Fruit fly (Drosophila melanogaster): ENCODE measurements around the gene CG33995.

The CG33995 gene

DNA sequence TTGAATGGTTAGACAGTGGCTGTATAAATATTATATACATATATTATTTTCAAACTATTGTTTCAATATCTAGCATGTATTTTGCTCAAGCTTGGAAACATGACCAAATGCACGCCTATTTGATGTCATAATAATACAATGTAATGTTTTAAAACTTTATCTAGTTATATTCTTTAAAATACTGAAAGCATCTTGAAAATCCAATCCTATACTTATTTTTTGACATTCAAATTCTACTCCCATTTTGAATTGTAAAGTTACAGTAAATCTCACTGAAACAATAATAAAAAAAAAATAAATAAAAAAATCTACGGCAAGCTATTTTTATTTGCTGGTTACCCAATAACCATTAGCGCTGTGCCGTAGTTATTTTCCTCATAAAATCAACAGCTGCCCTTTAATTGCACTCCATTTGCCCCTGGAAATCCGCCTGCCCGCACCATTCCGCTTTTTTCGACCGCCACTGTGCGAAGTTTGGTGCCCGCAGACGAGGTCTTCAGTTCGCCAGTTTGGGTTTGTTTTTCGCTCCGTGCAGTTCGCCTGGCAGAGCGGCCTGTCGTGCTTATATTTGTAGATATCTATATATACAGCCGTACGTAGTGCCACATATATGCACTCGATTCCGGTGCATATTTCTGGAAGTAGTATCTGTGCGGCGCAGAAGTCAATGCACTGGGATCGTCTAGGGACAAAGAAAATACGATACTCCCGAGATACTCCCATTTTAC lies 2.0 kb downstream of the CG33995 start (continued):
- TF ChIP-seq CG2120 (GFP tag; optimal IDR thresholded peaks at IDR 0.05) (peak; percentile 37), Oaz (GFP tag; IDR thresholded peaks at IDR 0.05) (no peak), wdn (GFP tag; IDR thresholded peaks at IDR 0.05) (0 out of 2 replicates have a peak, but pooled peaks have one; percentile 27), seq (GFP tag; IDR thresholded peaks at IDR 0.05) (peak; percentile 73), Dek (tag; optimal IDR thresholded peaks at IDR 0.05) (peak; percentile 34), CG8281 (tag; optimal IDR thresholded peaks at IDR 0.05) (no peak), CG16863 (GFP tag; optimal IDR thresholded peaks at IDR 0.05) (peak; percentile 52), CG3407 (GFP tag; optimal IDR thresholded peaks at IDR 0.05) (peak; percentile 21), ATbp (GFP tag; optimal IDR thresholded peaks at IDR 0.05) (peak; percentile 56), CG12744 (GFP tag; optimal IDR thresholded peaks at IDR 0.05) (no peak), CG32532 (GFP tag; IDR thresholded peaks at IDR 0.05) (peak; percentile 72), Max (GFP tag; optimal IDR thresholded peaks at IDR 0.05) (peak; percentile 42), ttk (GFP tag; IDR thresholded peaks at IDR 0.05) (peak; percentile 39; the same call in 1 of the 2 replicates), CG32767 (GFP tag; IDR thresholded peaks at IDR 0.05) (peak; percentile 46; the same call in 1 of the 2 replicates), MESR4 (GFP tag; optimal IDR thresholded peaks at IDR 0.05) (peak; percentile 7), CG16815 (GFP tag; optimal IDR thresholded peaks at IDR 0.05) (peak; percentile 1), dysf (GFP tag; IDR thresholded peaks at IDR 0.05) (peak; percentile 44; the same call in 1 of the 3 replicates), D (optimal IDR thresholded peaks at IDR 0.05) (no peak), D (GFP tag; optimal IDR thresholded peaks at IDR 0.05) (peak; percentile 50), CG11695 (GFP tag; IDR thresholded peaks at IDR 0.05) (peak; percentile 57; the same call in 1 of the 3 replicates), zf30C (GFP tag; optimal IDR thresholded peaks at IDR 0.05) (no peak), ind (GFP tag; optimal IDR thresholded peaks at IDR 0.05) (peak; percentile 54), Asciz (GFP tag; optimal IDR thresholded peaks at IDR 0.05) (peak; percentile 24), pum (GFP tag; optimal IDR thresholded peaks at IDR 0.05) (peak; percentile 42), pho (GFP tag; optimal IDR thresholded peaks at IDR 0.05) (no peak), HmgZ (tag; optimal IDR thresholded peaks at IDR 0.05) (no peak), fd96Cb (tag; optimal IDR thresholded peaks at IDR 0.05) (peak; percentile 61), CG33557 (GFP tag; optimal IDR thresholded peaks at IDR 0.05) (no peak), sima (GFP tag; optimal IDR thresholded peaks at IDR 0.05) (no peak), CG7745 (tag; optimal IDR thresholded peaks at IDR 0.05) (no peak), tap (tag; optimal IDR thresholded peaks at IDR 0.05) (peak; percentile 23), danr (GFP tag; IDR thresholded peaks at IDR 0.05) (peak; percentile 11; the same call in 1 of the 2 replicates), CG14050 (GFP tag; IDR thresholded peaks at IDR 0.05) (peak; percentile 30; the same call in 2 of the 3 replicates), CG12942 (GFP tag; optimal IDR thresholded peaks at IDR 0.05) (peak; percentile 36), lbe (GFP tag; optimal IDR thresholded peaks at IDR 0.05) (no peak), CoRest (tag; optimal IDR thresholded peaks at IDR 0.05) (peak; percentile 49), CG34224 (GFP tag; IDR thresholded peaks at IDR 0.05; ENCODE audit: partially characterized antibody) (no peak), Pdp1 (GFP tag; optimal IDR thresholded peaks at IDR 0.05) (peak; percentile 20 to 33), CG17385 (GFP tag; optimal IDR thresholded peaks at IDR 0.05) (peak; percentile 53), CG12391 (tag; optimal IDR thresholded peaks at IDR 0.05) (peak; percentile 61), trh (GFP tag; optimal IDR thresholded peaks at IDR 0.05) (peak; percentile 19), CG17359 (tag; optimal IDR thresholded peaks at IDR 0.05) (peak; percentile 46), CG3847 (GFP tag; IDR thresholded peaks at IDR 0.05) (0 out of 2 replicates have a peak, but pooled peaks have one; percentile 40), zfh2 (GFP tag; optimal IDR thresholded peaks at IDR 0.05) (peak; percentile 15), bowl (GFP tag; IDR thresholded peaks at IDR 0.05) (0 out of 2 replicates have a peak, but pooled peaks have one; percentile 45), CG12219 (GFP tag; optimal IDR thresholded peaks at IDR 0.05) (no peak), Antp (GFP tag; optimal IDR thresholded peaks at IDR 0.05) (peak; percentile 39), unc-4 (GFP tag; IDR thresholded peaks at IDR 0.05; ENCODE audit: partially characterized antibody) (no peak)

Measured in whole organism, embryonic.